Worm (Caenorhabditis elegans) whole organism, mixed stage, embryonic: ENCODE results near the gene C15H11.10.

Source experiments
- blmp-1 ChIP-seq: fragments of 150-350 bp; optimal IDR thresholded peaks from 2 replicates; lab custom pipeline; 2014; ENCODE audit warnings: missing biosample characterization, missing genetic modification characterization
- ceh-39 ChIP-seq: fragments of 150-350 bp; optimal IDR thresholded peaks from 2 replicates; lab custom pipeline; 2014; ENCODE audit warnings: missing biosample characterization, missing genetic modification characterization
- ceh-43 ChIP-seq: fragments of 200-800 bp; sonication (Bioruptor generic); optimal IDR thresholded peaks from 2 replicates; lab custom pipeline; 2018; ENCODE audit warnings: mild to moderate bottlenecking, missing genetic modification characterization, moderate library complexity, missing compliant biosample characterization
- ceh-83 ChIP-seq: fragments of 200-800 bp; sonication (Bioruptor generic); optimal IDR thresholded peaks from 2 replicates; lab custom pipeline; 2018; ENCODE audit warnings: mild to moderate bottlenecking, missing genetic modification characterization, missing compliant biosample characterization
- ces-1 ChIP-seq: fragments of 150-350 bp; optimal IDR thresholded peaks from 2 replicates; lab custom pipeline; 2014; ENCODE audit warnings: missing biosample characterization, missing genetic modification reagents, missing genetic modification characterization
- cnd-1 ChIP-seq: fragments of 200-800 bp; sonication (Bioruptor generic); optimal IDR thresholded peaks from 2 replicates; lab custom pipeline; 2018; ENCODE audit warnings: mild to moderate bottlenecking, missing genetic modification characterization, missing compliant biosample characterization
- drap-1 ChIP-seq: fragments of 200-800 bp; sonication (Bioruptor generic); optimal IDR thresholded peaks from 3 replicates; lab custom pipeline; 2018; ENCODE audit warnings: mild to moderate bottlenecking, missing genetic modification characterization, missing compliant biosample characterization
- elt-1 ChIP-seq: sonication (generic microtip); optimal IDR thresholded peaks from 2 replicates; lab custom pipeline; 2017; ENCODE audit warnings: missing genetic modification characterization, mild to moderate bottlenecking, missing compliant biosample characterization, antibody characterized with exemption, moderate library complexity, borderline replicate concordance; ENCODE audit not compliant: insufficient read depth
- elt-3 ChIP-seq: fragments of 150-350 bp; optimal IDR thresholded peaks from 2 replicates; lab custom pipeline; 2014; ENCODE audit warnings: missing biosample characterization, missing genetic modification characterization
- flh-1 ChIP-seq: fragments of 200-800 bp; sonication (Bioruptor generic); optimal IDR thresholded peaks from 2 replicates; lab custom pipeline; 2018; ENCODE audit warnings: mild to moderate bottlenecking, missing genetic modification characterization, moderate library complexity, missing compliant biosample characterization
- ham-2 ChIP-seq: fragments of 200-800 bp; sonication (Bioruptor generic); optimal IDR thresholded peaks from 2 replicates; lab custom pipeline; 2018; ENCODE audit warnings: mild to moderate bottlenecking, missing genetic modification characterization, missing compliant biosample characterization
- lin-13 ChIP-seq: fragments of 150-350 bp; optimal IDR thresholded peaks from 2 replicates; lab custom pipeline; 2014; ENCODE audit warnings: missing biosample characterization, missing genetic modification characterization
- lin-32 ChIP-seq: fragments of 200-800 bp; sonication (Bioruptor generic); optimal IDR thresholded peaks from 2 replicates; lab custom pipeline; 2018; ENCODE audit warnings: mild to moderate bottlenecking, missing genetic modification characterization, missing compliant biosample characterization
- mab-5 ChIP-seq: fragments of 150-350 bp; optimal IDR thresholded peaks from 2 replicates; lab custom pipeline; 2014; ENCODE audit warnings: missing biosample characterization, missing genetic modification characterization
- mep-1 ChIP-seq: fragments of 150-350 bp; optimal IDR thresholded peaks from 2 replicates; lab custom pipeline; 2017; ENCODE audit warnings: missing biosample characterization, missing genetic modification reagents, missing genetic modification characterization, inconsistent platforms
- mls-2 ChIP-seq: sonication (generic microtip); optimal IDR thresholded peaks from 2 replicates; lab custom pipeline; 2016; ENCODE audit warnings: mild to moderate bottlenecking, missing genetic modification characterization, moderate library complexity, missing compliant biosample characterization
- nhr-12 ChIP-seq: fragments of 150-350 bp; optimal IDR thresholded peaks from 2 replicates; lab custom pipeline; 2014; ENCODE audit warnings: missing biosample characterization, missing genetic modification characterization
- nhr-2 ChIP-seq: fragments of 150-350 bp; optimal IDR thresholded peaks from 2 replicates; lab custom pipeline; 2014; ENCODE audit warnings: missing biosample characterization, missing genetic modification characterization
- nhr-237 ChIP-seq: fragments of 150-350 bp; optimal IDR thresholded peaks from 2 replicates; lab custom pipeline; 2014; ENCODE audit warnings: missing biosample characterization, missing genetic modification characterization
- nhr-28 ChIP-seq: fragments of 150-350 bp; optimal IDR thresholded peaks from 2 replicates; lab custom pipeline; 2014; ENCODE audit warnings: missing biosample characterization, missing genetic modification characterization
- pha-4 ChIP-seq: fragments of 150-350 bp; optimal IDR thresholded peaks from 2 replicates; lab custom pipeline; 2018; ENCODE audit warnings: missing biosample characterization, missing genetic modification reagents, missing genetic modification characterization
- sem-2 ChIP-seq: fragments of 200-800 bp; sonication (Bioruptor generic); optimal IDR thresholded peaks from 2 replicates; lab custom pipeline; 2018; ENCODE audit warnings: mild to moderate bottlenecking, missing genetic modification characterization, missing compliant biosample characterization
- snpc-4 ChIP-seq: fragments of 150-350 bp; optimal IDR thresholded peaks from 2 replicates; lab custom pipeline; 2014; ENCODE audit warnings: missing biosample characterization, missing genetic modification characterization
- tbx-8 ChIP-seq: fragments of 200-800 bp; sonication (Bioruptor generic); optimal IDR thresholded peaks from 2 replicates; lab custom pipeline; 2018; ENCODE audit warnings: mild to moderate bottlenecking, missing genetic modification characterization, moderate library complexity, missing compliant biosample characterization
- unc-120 ChIP-seq: sonication (generic microtip); optimal IDR thresholded peaks from 2 replicates; lab custom pipeline; 2017; ENCODE audit warnings: missing genetic modification characterization, missing compliant biosample characterization; ENCODE audit not compliant: poor library complexity, severe bottlenecking
- unc-62 ChIP-seq: fragments of 150-350 bp; optimal IDR thresholded peaks from 2 replicates; lab custom pipeline; 2014; ENCODE audit warnings: missing biosample characterization, missing genetic modification reagents, missing genetic modification characterization
- zip-8 ChIP-seq: fragments of 150-350 bp; optimal IDR thresholded peaks from 2 replicates; lab custom pipeline; 2014; ENCODE audit warnings: missing biosample characterization, missing genetic modification characterization
- ztf-11 ChIP-seq: fragments of 150-350 bp; optimal IDR thresholded peaks from 2 replicates; lab custom pipeline; 2014; ENCODE audit warnings: missing biosample characterization, missing genetic modification characterization

The C15H11.10 gene

ce11 chrV:14414032-14414431, 22.1 kb downstream of the C15H11.10 start:
- TF ChIP-seq mab-5 (no peak), ham-2 (GFP tag; lab: Kevin White, UChicago) (no peak), drap-1 (GFP tag; lab: Kevin White, UChicago) (no peak), nhr-12 (tag; lab: Kevin White, UChicago) (no peak), snpc-4 (tag; lab: Kevin White, UChicago) (no peak), unc-62 (no peak), ceh-39 (no peak), elt-3 (no peak), elt-1 (tag; lab: Kevin White, UChicago) (no peak), unc-120 (tag; lab: Kevin White, UChicago) (no peak), nhr-2 (tag; lab: Kevin White, UChicago) (no peak), ztf-11 (tag; lab: Kevin White, UChicago) (no peak)
- TF ChIP-seq, all 35 proteins: peak for 0

DNA sequence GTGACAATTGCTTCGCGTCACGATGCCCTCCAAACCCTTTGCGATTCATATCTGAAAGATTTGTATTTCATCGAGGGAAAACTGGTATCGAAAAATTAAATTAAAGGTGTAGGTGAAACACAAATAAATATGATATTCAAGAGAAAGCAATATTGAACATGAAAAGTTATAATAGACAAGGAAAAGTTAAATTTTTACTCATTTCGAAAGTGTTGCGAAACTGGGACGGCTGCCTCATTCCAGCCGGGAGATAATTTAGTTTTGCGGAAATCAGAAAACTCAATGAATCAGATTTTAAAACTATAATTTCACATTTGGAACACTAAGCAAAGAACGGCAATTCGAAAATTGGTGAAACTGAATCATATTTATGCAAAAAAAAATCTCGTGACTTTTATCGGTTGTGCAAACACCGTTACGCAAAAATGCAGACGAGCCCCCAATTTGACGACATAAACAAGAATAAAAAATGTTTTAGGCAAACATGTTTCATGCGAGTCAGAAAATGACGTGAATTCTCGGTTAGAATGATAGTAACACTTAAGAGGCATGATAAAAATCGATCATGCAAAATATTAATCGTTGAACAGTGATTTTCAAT, 23.1 kb downstream of the C15H11.10 start, which contains the start of the genes nxf-1 and C15H11.11:
Gene nxf-1 (minus strand): TSS at position 51 of the 601 bp plus-strand sequence.
Gene C15H11.11 (plus strand): TSS at position 536 of the 601 bp plus-strand sequence.
- TF ChIP-seq ces-1 (GFP tag; lab: Kevin White, UChicago): peak; percentile 56
- peak; percentile 94 for TF ChIP-seq ceh-39
- TF ChIP-seq blmp-1: no peak
- peak; percentile 13 for TF ChIP-seq pha-4

- TF ChIP-seq elt-3: no peak
- no peak for TF ChIP-seq unc-120 (tag; lab: Kevin White, UChicago)
- TF ChIP-seq unc-62: no peak
- no peak for TF ChIP-seq ceh-39
- TF ChIP-seq nhr-28 (tag; lab: Kevin White, UChicago): no peak
- TF ChIP-seq nhr-237: no peak
- TF ChIP-seq blmp-1: no peak
- TF ChIP-seq elt-1 (tag; lab: Kevin White, UChicago): no peak
- no peak for TF ChIP-seq ham-2 (GFP tag; lab: Kevin White, UChicago)
- no peak for TF ChIP-seq snpc-4 (tag; lab: Kevin White, UChicago)
- TF ChIP-seq pha-4: no peak
- no peak for TF ChIP-seq mab-5
Observed at ce11 chrV:14417735-14418134, 25.8 kb downstream of the C15H11.10 start, which contains the start of the genes nxf-2 and set-31. Gene nxf-2 (minus strand): TSS chrV:14417835. Gene set-31 (plus strand): TSS chrV:14417903.

DNA sequence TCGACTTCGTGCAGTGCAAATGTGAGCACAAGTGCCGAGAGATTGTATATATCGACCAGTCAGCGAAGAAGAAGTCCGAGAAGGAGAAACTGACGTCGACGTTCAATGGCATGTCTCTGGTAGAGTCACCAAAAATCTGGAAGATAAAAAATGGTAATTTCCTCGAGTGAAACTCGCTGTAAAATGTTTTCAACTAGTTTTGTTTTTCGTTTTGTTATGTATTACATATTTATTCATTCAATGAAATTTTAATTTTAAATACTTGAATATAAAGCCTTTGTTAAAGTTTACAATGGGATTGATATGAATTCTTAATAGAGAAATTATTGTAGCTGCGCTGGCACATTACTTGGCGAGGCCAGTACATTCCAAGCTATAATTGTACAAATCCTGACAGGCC, 27.9 kb downstream of the C15H11.10 start:
- TF ChIP-seq nhr-12 (tag; lab: Kevin White, UChicago) (no peak), ceh-83 (GFP tag; lab: Kevin White, UChicago) (no peak), nhr-237 (no peak), ceh-43 (GFP tag; lab: Kevin White, UChicago) (no peak), zip-8 (tag; lab: Kevin White, UChicago) (no peak), snpc-4 (tag; lab: Kevin White, UChicago) (no peak), sem-2 (GFP tag; lab: Kevin White, UChicago) (no peak), nhr-28 (tag; lab: Kevin White, UChicago) (no peak), flh-1 (no peak), unc-120 (tag; lab: Kevin White, UChicago) (no peak), elt-3 (no peak), elt-1 (tag; lab: Kevin White, UChicago) (no peak), ces-1 (GFP tag; lab: Kevin White, UChicago) (no peak), mep-1 (tag; lab: Kevin White, UChicago) (no peak)

- TF ChIP-seq cnd-1 (tag; lab: Kevin White, UChicago) (no peak), ceh-43 (GFP tag; lab: Kevin White, UChicago) (no peak), blmp-1 (no peak), nhr-12 (tag; lab: Kevin White, UChicago) (no peak), ceh-83 (GFP tag; lab: Kevin White, UChicago) (no peak), ces-1 (GFP tag; lab: Kevin White, UChicago) (no peak), lin-13 (tag; lab: Kevin White, UChicago) (no peak), elt-3 (no peak), lin-32 (GFP tag; lab: Kevin White, UChicago) (no peak), mls-2 (no peak), pha-4 (no peak), mep-1 (tag; lab: Kevin White, UChicago) (no peak), elt-1 (tag; lab: Kevin White, UChicago) (no peak), nhr-28 (tag; lab: Kevin White, UChicago) (no peak), tbx-8 (GFP tag; lab: Kevin White, UChicago) (no peak), mab-5 (no peak)
- TF ChIP-seq, all 35 proteins: peak for 0
Observed at ce11 chrV:14421325-14421724, 29.4 kb downstream of the C15H11.10 start, which contains the start of gene dhs-22. Gene dhs-22 (minus strand): TSS chrV:14421440.
